Worm (Caenorhabditis elegans) whole organism, L4/young adult: ENCODE measurements around the gene vps-53.

Experiments used
- W03F9.2 ChIP-seq: fragments of 150-350 bp; optimal IDR thresholded peaks from 2 replicates; lab custom pipeline; 2014; ENCODE audit warnings: missing biosample characterization, missing genetic modification characterization
- dao-5 ChIP-seq: sonication (generic microtip); optimal IDR thresholded peaks from 2 replicates; lab custom pipeline; 2016; ENCODE audit warnings: missing genotype, missing genetic modification characterization, moderate library complexity, missing compliant biosample characterization
- him-1 ChIP-seq: sonication (generic microtip); optimal IDR thresholded peaks from 2 replicates; lab custom pipeline; 2016; ENCODE audit warnings: missing genotype, missing genetic modification reagents, missing genetic modification characterization, missing compliant biosample characterization

ce11 chrIII:9780254-9780653, 22.9 kb upstream of the vps-53 start, which contains the start of gene sqv-3:
- TF ChIP-seq dao-5 (tag; lab: Kevin White, UChicago): no peak
- TF ChIP-seq him-1 (tag; lab: Kevin White, UChicago): no peak
- TF ChIP-seq W03F9.2: no peak
